Fruit fly (Drosophila melanogaster) whole organism, embryonic: ENCODE measurements around the gene CG9106.

Experiments
- Abd-B ChIP-seq: fragments of 200-800 bp; sonication (Bioruptor generic); optimal IDR thresholded peaks from 2 replicates; lab custom pipeline; 2018; ENCODE audit warnings: missing biosample characterization, mild to moderate bottlenecking, missing genetic modification characterization, moderate library complexity
- Bgb ChIP-seq: fragments of 200-800 bp; sonication (Bioruptor generic); IDR thresholded peaks from 2 replicates; pipeline ENCODE4 v1.3.6; 2022; ENCODE audit warnings: missing biosample characterization, missing genetic modification characterization; ENCODE audit not compliant: partially characterized antibody
- BtbVII ChIP-seq: fragments of 200-800 bp; sonication (Bioruptor generic); optimal IDR thresholded peaks from 3 replicates; lab custom pipeline; 2017; ENCODE audit warnings: missing biosample characterization, mild to moderate bottlenecking, missing genetic modification characterization
- CG10654 ChIP-seq: fragments of 200-800 bp; sonication (Bioruptor generic); optimal IDR thresholded peaks from 2 replicates; lab custom pipeline; 2016; ENCODE audit warnings: missing biosample characterization, missing genetic modification characterization
- CG11456 ChIP-seq: fragments of 200-800 bp; sonication (Bioruptor generic); IDR thresholded peaks from 3 replicates; pipeline ENCODE4 v1.3.6; 2022; ENCODE audit warnings: missing biosample characterization, missing genetic modification characterization
- CG13287 ChIP-seq: fragments of 200-800 bp; sonication (Bioruptor generic); IDR thresholded peaks from 2 replicates; pipeline ENCODE4 v1.3.6; 2022; ENCODE audit warnings: missing biosample characterization, missing genetic modification characterization; ENCODE audit not compliant: partially characterized antibody
- CG15073 ChIP-seq: fragments of 200-800 bp; sonication (Bioruptor generic); optimal IDR thresholded peaks from 2 replicates; lab custom pipeline; 2016; ENCODE audit warnings: missing biosample characterization, missing genetic modification characterization
- CG15514 ChIP-seq: fragments of 200-800 bp; sonication (Bioruptor generic); optimal IDR thresholded peaks from 3 replicates; lab custom pipeline; 2017; ENCODE audit warnings: missing biosample characterization, missing genetic modification characterization, mild to moderate bottlenecking, moderate library complexity, missing genetic modification reagents
- CG16779 ChIP-seq: fragments of 200-800 bp; sonication (Bioruptor generic); IDR thresholded peaks from 2 replicates; pipeline ENCODE4 v1.3.6; 2022; ENCODE audit warnings: missing biosample characterization, missing genetic modification characterization
- CG17328 ChIP-seq: fragments of 200-800 bp; sonication (Bioruptor generic); IDR thresholded peaks from 2 replicates; pipeline ENCODE4 v1.3.6; 2022; ENCODE audit warnings: missing biosample characterization, missing genetic modification characterization
- CG31224 ChIP-seq: fragments of 200-800 bp; sonication (Bioruptor generic); IDR thresholded peaks from 2 replicates; pipeline ENCODE4 v1.3.6; 2022; ENCODE audit warnings: missing biosample characterization, missing genetic modification characterization
- CG34224 ChIP-seq: fragments of 200-800 bp; sonication (Bioruptor generic); IDR thresholded peaks from 3 replicates; pipeline ENCODE4 v1.3.6; 2022; ENCODE audit warnings: missing biosample characterization, missing genetic modification characterization; ENCODE audit not compliant: partially characterized antibody
- CG4617 ChIP-seq: fragments of 200-800 bp; sonication (Bioruptor generic); optimal IDR thresholded peaks from 3 replicates; lab custom pipeline; 2016; ENCODE audit warnings: missing biosample characterization, missing genetic modification characterization, borderline replicate concordance
- CG6175 ChIP-seq: fragments of 200-800 bp; sonication (Bioruptor generic); IDR thresholded peaks from 3 replicates; pipeline ENCODE4 v1.3.6; 2022; ENCODE audit warnings: missing biosample characterization, missing genetic modification characterization
- CG6254 ChIP-seq: fragments of 200-800 bp; sonication (Bioruptor generic); optimal IDR thresholded peaks from 3 replicates; lab custom pipeline; 2017; ENCODE audit warnings: mild to moderate bottlenecking, missing biosample characterization, missing genetic modification reagents, missing genetic modification characterization
- CG6689 ChIP-seq: fragments of 200-800 bp; sonication (Bioruptor generic); IDR thresholded peaks from 2 replicates; pipeline ENCODE4 v1.3.6; 2022; ENCODE audit warnings: missing biosample characterization, missing genetic modification characterization
- CG6765 ChIP-seq: fragments of 200-800 bp; sonication (Bioruptor generic); optimal IDR thresholded peaks from 3 replicates; lab custom pipeline; 2017; ENCODE audit warnings: missing biosample characterization, mild to moderate bottlenecking, missing genetic modification characterization
- CG8765 ChIP-seq: fragments of 200-800 bp; sonication (Bioruptor generic); IDR thresholded peaks from 2 replicates; pipeline ENCODE4 v1.3.6; 2022; ENCODE audit warnings: missing biosample characterization, missing genetic modification characterization
- CoRest ChIP-seq: fragments of 200-800 bp; sonication (Bioruptor generic); optimal IDR thresholded peaks from 3 replicates; lab custom pipeline; 2018; ENCODE audit warnings: missing biosample characterization, mild to moderate bottlenecking, missing genetic modification characterization, moderate library complexity
- Dfd ChIP-seq, 2 experiments: fragments of >200 bp; optimal IDR thresholded peaks; 2 replicates each; lab custom pipeline; 2017; ENCODE audit warnings: missing biosample characterization in 2 of 2, missing genetic modification characterization in 2 of 2
- Doc3 ChIP-seq: fragments of 200-800 bp; sonication (Bioruptor generic); IDR thresholded peaks from 3 replicates; pipeline ENCODE4 v1.3.6; 2022; ENCODE audit warnings: missing biosample characterization, missing genetic modification characterization; ENCODE audit not compliant: partially characterized antibody
- Hand ChIP-seq: fragments of 200-800 bp; sonication (Bioruptor generic); optimal IDR thresholded peaks from 2 replicates; lab custom pipeline; 2017; ENCODE audit warnings: mild to moderate bottlenecking, missing biosample characterization, missing genetic modification reagents, missing genetic modification characterization
- Hmx ChIP-seq: fragments of 200-800 bp; sonication (Bioruptor generic); optimal IDR thresholded peaks from 2 replicates; lab custom pipeline; 2016; ENCODE audit warnings: missing biosample characterization, missing genetic modification characterization
- Scr ChIP-seq: fragments of 200-800 bp; sonication (Bioruptor generic); IDR thresholded peaks from 2 replicates; pipeline ENCODE4 v1.3.6; 2022; ENCODE audit warnings: missing biosample characterization, missing genetic modification characterization; ENCODE audit not compliant: partially characterized antibody
- Sox102F ChIP-seq: fragments of 200-800 bp; sonication (Bioruptor generic); optimal IDR thresholded peaks from 2 replicates; lab custom pipeline; 2018; ENCODE audit warnings: missing biosample characterization, mild to moderate bottlenecking, missing genetic modification characterization, moderate library complexity
- Stat92E ChIP-seq, 3 experiments: fragments of >200 bp in 2 of 3; fragments of 200-800 bp in 1 of 3; sonication (Bioruptor generic) in 1 of 3; optimal IDR thresholded peaks; 2 replicates each; lab custom pipeline; 2017 to 2019; ENCODE audit warnings: missing biosample characterization in 3 of 3, missing genetic modification characterization in 3 of 3, mild to moderate bottlenecking in 1 of 3, moderate library complexity in 1 of 3
- Tbp ChIP-seq: fragments of >200 bp; optimal IDR thresholded peaks from 2 replicates; lab custom pipeline; 2018; ENCODE audit warnings: missing biosample characterization, missing genetic modification characterization
- Xrp1 ChIP-seq: fragments of 200-800 bp; sonication (Bioruptor generic); IDR thresholded peaks from 2 replicates; pipeline ENCODE4 v1.3.6; 2022; ENCODE audit warnings: missing biosample characterization, missing genetic modification characterization
- aop ChIP-seq: fragments of 200-800 bp; sonication (Bioruptor generic); IDR thresholded peaks from 2 replicates; pipeline ENCODE4 v1.3.6; 2022; ENCODE audit warnings: missing biosample characterization, missing genetic modification characterization
- ato ChIP-seq: fragments of 200-800 bp; sonication (Bioruptor generic); IDR thresholded peaks from 2 replicates; pipeline ENCODE4 v1.3.6; 2022; ENCODE audit warnings: missing biosample characterization, missing genetic modification characterization; ENCODE audit not compliant: partially characterized antibody
- bigmax ChIP-seq: fragments of 200-800 bp; sonication (Bioruptor generic); optimal IDR thresholded peaks from 2 replicates; lab custom pipeline; 2018; ENCODE audit warnings: missing biosample characterization, mild to moderate bottlenecking, missing genetic modification characterization
- cg ChIP-seq: fragments of 200-800 bp; sonication (Bioruptor generic); optimal IDR thresholded peaks from 3 replicates; lab custom pipeline; 2019; ENCODE audit warnings: missing biosample characterization, mild to moderate bottlenecking, missing genetic modification characterization, moderate library complexity
- chinmo ChIP-seq: fragments of 200-800 bp; sonication (Bioruptor generic); IDR thresholded peaks from 4 replicates; pipeline ENCODE4 v1.3.6; 2022; ENCODE audit warnings: missing biosample characterization, missing genetic modification characterization; ENCODE audit not compliant: partially characterized antibody
- esg ChIP-seq: fragments of 200-800 bp; sonication (Bioruptor generic); conservative IDR thresholded peaks from 2 replicates; pipeline ENCODE4 v1.3.6; 2022; ENCODE audit warnings: missing biosample characterization, missing genetic modification characterization
- gt ChIP-seq: fragments of 200-800 bp; sonication (Bioruptor generic); IDR thresholded peaks from 2 replicates; pipeline ENCODE4 v1.3.6; 2022; ENCODE audit warnings: missing biosample characterization, missing genetic modification characterization
- ham ChIP-seq: fragments of 200-800 bp; sonication (Bioruptor generic); IDR thresholded peaks from 2 replicates; pipeline ENCODE4 v1.3.6; 2022; ENCODE audit warnings: missing biosample characterization, missing genetic modification characterization
- hkb ChIP-seq, 2 experiments: fragments of 200-800 bp in 1 of 2; fragments of >200 bp in 1 of 2; sonication (Bioruptor generic) in 1 of 2; IDR thresholded peaks in 1 of 2; optimal IDR thresholded peaks in 1 of 2; 2 replicates each; pipeline versions ENCODE4 v1.3.6 to Lab custom; 2017 to 2022; ENCODE audit warnings: missing biosample characterization in 1 of 2, missing genetic modification characterization in 1 of 2
- inv ChIP-seq: fragments of 200-800 bp; sonication (Bioruptor generic); IDR thresholded peaks from 2 replicates; pipeline ENCODE4 v1.3.6; 2022; ENCODE audit warnings: missing biosample characterization, missing genetic modification characterization; ENCODE audit not compliant: partially characterized antibody
- jigr1 ChIP-seq: fragments of 200-800 bp; sonication (Bioruptor generic); IDR thresholded peaks from 3 replicates; pipeline ENCODE4 v1.3.6; 2022; ENCODE audit warnings: missing biosample characterization, missing genetic modification characterization
- kay ChIP-seq: fragments of 200-800 bp; sonication (Bioruptor generic); optimal IDR thresholded peaks from 2 replicates; lab custom pipeline; 2016; ENCODE audit warnings: missing biosample characterization, missing genetic modification characterization
- ken ChIP-seq: fragments of 200-800 bp; sonication (Bioruptor generic); IDR thresholded peaks from 3 replicates; pipeline ENCODE4 v1.3.6; 2022; ENCODE audit warnings: missing biosample characterization, missing genetic modification characterization
- peb ChIP-seq: fragments of 200-800 bp; sonication (Bioruptor generic); IDR thresholded peaks from 2 replicates; pipeline ENCODE4 v1.3.6; 2022; ENCODE audit warnings: missing biosample characterization, missing genetic modification characterization
- salm ChIP-seq: fragments of 200-800 bp; sonication (Bioruptor generic); optimal IDR thresholded peaks from 2 replicates; lab custom pipeline; 2018; ENCODE audit warnings: missing biosample characterization, mild to moderate bottlenecking, missing genetic modification characterization
- sens ChIP-seq: fragments of 200-800 bp; sonication (Bioruptor generic); peaks from one replicate; lab custom pipeline; 2016; ENCODE audit warnings: missing biosample characterization, missing genetic modification characterization
- sens-2 ChIP-seq: fragments of 200-800 bp; sonication (Bioruptor generic); IDR thresholded peaks from 2 replicates; pipeline ENCODE4 v1.3.6; 2022; ENCODE audit warnings: missing biosample characterization, missing genetic modification characterization
- shn ChIP-seq: fragments of 200-800 bp; sonication (Bioruptor generic); optimal IDR thresholded peaks from 3 replicates; lab custom pipeline; 2016; ENCODE audit warnings: missing biosample characterization, missing genetic modification characterization
- ssp ChIP-seq: fragments of 200-800 bp; sonication (Bioruptor generic); IDR thresholded peaks from 2 replicates; pipeline ENCODE4 v1.3.6; 2022; ENCODE audit warnings: missing biosample characterization, missing genetic modification characterization
- trh ChIP-seq: fragments of 200-800 bp; sonication (Bioruptor generic); optimal IDR thresholded peaks from 2 replicates; lab custom pipeline; 2016; ENCODE audit warnings: missing biosample characterization, missing genetic modification characterization

CG9106 gene

DNA sequence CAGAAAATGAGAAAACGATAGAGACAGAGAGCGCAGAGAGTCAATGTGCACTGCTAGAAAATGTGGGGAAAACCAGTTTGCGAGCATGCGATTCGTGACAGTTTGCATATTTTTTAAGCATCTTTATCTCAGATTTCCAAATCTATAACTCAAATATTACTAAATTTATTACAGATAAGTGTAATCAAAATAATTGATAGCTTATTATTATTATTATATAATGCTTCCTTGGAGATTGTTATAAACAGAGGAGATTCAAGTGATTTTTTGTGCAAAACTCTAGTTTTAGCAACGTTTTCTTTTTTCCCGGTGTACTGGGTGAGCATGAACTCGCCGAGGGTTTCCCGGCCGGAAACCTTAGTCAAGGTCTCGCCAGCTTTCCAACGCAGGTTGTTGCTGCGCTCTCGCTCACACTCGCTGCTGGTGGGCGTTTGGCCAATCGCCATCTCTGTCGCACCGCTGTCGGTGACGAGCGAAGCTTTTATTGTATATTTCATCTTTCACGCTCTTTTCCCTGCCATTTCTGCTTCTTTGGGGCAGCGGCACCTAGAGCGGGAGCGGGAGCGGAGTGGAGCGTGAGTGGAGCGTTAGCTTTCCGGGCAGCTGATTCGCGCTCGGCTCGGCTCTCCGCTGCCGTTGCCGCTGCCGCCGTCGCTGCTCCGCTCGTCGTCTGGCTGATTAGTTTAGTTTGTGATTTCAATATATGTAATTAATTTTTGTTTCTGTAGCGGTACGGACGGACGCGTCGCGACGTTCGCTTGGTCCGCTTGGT is 26.3 kb upstream of the CG9106 start (continued):
- TF ChIP-seq Sox102F (GFP tag; lab: Kevin White, UChicago) (peak; percentile 98), Xrp1 (GFP tag; lab: Robert Waterston, UW) (peak; percentile 96), CG10654 (GFP tag; lab: Kevin White, UChicago) (peak; percentile 96), CG6765 (peak; percentile 96), CG6175 (peak; percentile 89), Bgb (peak; percentile 45; the same call in 1 of the 2 replicates), CG15073 (peak; percentile 79), peb (peak; percentile 94), cg (peak; percentile 20), gt (GFP tag; lab: Robert Waterston, UW) (peak; percentile 92), aop (peak; percentile 31), Dfd (GFP tag; optimal IDR thresholded peaks at IDR 0.05; lab: Kevin White, UChicago) (peak in 1 of 2 experiments; percentile 43), CG4617 (peak; percentile 89), inv (GFP tag; lab: Robert Waterston, UW) (no peak), trh (GFP tag; lab: Kevin White, UChicago) (peak; percentile 94), kay (GFP tag; lab: Kevin White, UChicago) (peak; percentile 94), CG15514 (GFP tag; lab: Kevin White, UChicago) (peak; percentile 91), CG13287 (GFP tag; lab: Robert Waterston, UW) (no peak; the same call in 1 of the 2 replicates), CG16779 (GFP tag; lab: Robert Waterston, UW) (peak; percentile 62), BtbVII (GFP tag; lab: Kevin White, UChicago) (peak; percentile 97), Stat92E (GFP tag; optimal IDR thresholded peaks at IDR 0.05; lab: Kevin White, UChicago) (peak in 1 of 3 experiments; percentile 76), jigr1 (peak; percentile 97), sens (GFP tag; lab: Kevin White, UChicago) (peak; percentile 96), CG34224 (GFP tag; lab: Robert Waterston, UW) (peak; percentile 55), ken (peak; percentile 92), ssp (GFP tag; lab: Robert Waterston, UW) (peak; percentile 92), sens-2 (peak; percentile 87), CG6254 (GFP tag; lab: Kevin White, UChicago) (peak; percentile 92), Hmx (GFP tag; lab: Kevin White, UChicago) (peak; percentile 65), bigmax (GFP tag; lab: Kevin White, UChicago) (peak; percentile 29), chinmo (peak; percentile 77; the same call in 1 of the 4 replicates), CG11456 (GFP tag; lab: Robert Waterston, UW) (peak; percentile 96), Tbp (GFP tag; lab: Kevin White, UChicago) (no peak), CG8765 (peak; percentile 85), Hand (peak; percentile 97), Abd-B (GFP tag; lab: Kevin White, UChicago) (peak; percentile 98), shn (GFP tag; lab: Kevin White, UChicago) (peak; percentile 68), ato (no peak), CoRest (tag; lab: Kevin White, UChicago) (peak; percentile 99), Doc3 (no peak), CG17328 (GFP tag; lab: Robert Waterston, UW) (peak; percentile 92), hkb (optimal IDR thresholded peaks at IDR 0.05; lab: Kevin White, UChicago) (no peak), hkb (GFP tag; IDR thresholded peaks at IDR 0.05; lab: Robert Waterston, UW) (peak; percentile 98), CG31224 (peak; percentile 95), salm (tag; lab: Kevin White, UChicago) (peak; percentile 96), CG6689 (GFP tag; lab: Robert Waterston, UW) (peak; percentile 98), esg (GFP tag; lab: Robert Waterston, UW) (peak; percentile 97), ham (GFP tag; lab: Robert Waterston, UW) (peak; percentile 92), Scr (GFP tag; lab: Robert Waterston, UW) (no peak)
